Worm (Caenorhabditis elegans): Measurements from ENCODE around the gene eol-1.

- no peak for TF ChIP-seq lsy-2 (tag; optimal IDR thresholded peaks at IDR 0.05)
- no peak for TF ChIP-seq unc-62 (GFP tag; optimal IDR thresholded peaks at IDR 0.05)
- no peak for TF ChIP-seq ceh-82 (tag; optimal IDR thresholded peaks at IDR 0.05)
- TF ChIP-seq F13H6.1 (tag; optimal IDR thresholded peaks at IDR 0.05), result no peak
- no peak for TF ChIP-seq nhr-25 (tag; optimal IDR thresholded peaks at IDR 0.05)
- no peak for TF ChIP-seq zag-1 (tag; optimal IDR thresholded peaks at IDR 0.05)
- peak; percentile 71 for TF ChIP-seq fos-1 (tag; optimal IDR thresholded peaks at IDR 0.05)
- TF ChIP-seq snpc-4 (tag; optimal IDR thresholded peaks at IDR 0.05), result no peak
- TF ChIP-seq ama-1 (optimal IDR thresholded peaks at IDR 0.05), result no peak
- no peak for TF ChIP-seq nhr-12 (tag; optimal IDR thresholded peaks at IDR 0.05)
- TF ChIP-seq mdl-1 (tag; optimal IDR thresholded peaks at IDR 0.05), result no peak
These were observed 6.1 kb upstream of the eol-1 start for ce11 chrV:13986823-13987222.

Data from whole organism, L2 larva.